Fruit fly (Drosophila melanogaster) whole organism, wandering third instar larva: Measurements from ENCODE around the gene Gyc89Db.

Experiments used
- Abd-B ChIP-seq: fragments of >200 bp; optimal IDR thresholded peaks from 2 replicates; lab custom pipeline; 2017; ENCODE audit warnings: missing biosample characterization, missing genetic modification characterization
- CG32264 ChIP-seq: fragments of 200-800 bp; sonication (Bioruptor generic); optimal IDR thresholded peaks from 2 replicates; lab custom pipeline; 2016; ENCODE audit warnings: missing biosample characterization, missing genetic modification characterization
- CG9705 ChIP-seq: fragments of 200-800 bp; sonication (Bioruptor generic); optimal IDR thresholded peaks from 2 replicates; lab custom pipeline; 2018; ENCODE audit warnings: missing biosample characterization, mild to moderate bottlenecking, missing genetic modification characterization
- CrebA ChIP-seq: fragments of 200-800 bp; sonication (Bioruptor generic); optimal IDR thresholded peaks from 2 replicates; lab custom pipeline; 2016; ENCODE audit warnings: missing biosample characterization, mild to moderate bottlenecking, missing genetic modification characterization, borderline replicate concordance
- Dif ChIP-seq: fragments of 200-275, 200-300 bp; sonication (Bioruptor generic); optimal IDR thresholded peaks from 2 replicates; lab custom pipeline; 2018; ENCODE audit warnings: missing biosample characterization, missing genetic modification characterization; ENCODE audit not compliant: partially characterized antibody
- GATAd ChIP-seq: sonication (Bioruptor generic); optimal IDR thresholded peaks from 2 replicates; lab custom pipeline; 2016; ENCODE audit warnings: missing biosample characterization, missing genetic modification characterization
- HLH106 ChIP-seq: fragments of 200-800 bp; optimal IDR thresholded peaks from 3 replicates; lab custom pipeline; 2019; ENCODE audit warnings: missing biosample characterization, mild to moderate bottlenecking, missing genetic modification characterization, moderate library complexity
- Hnf4 ChIP-seq: fragments of 200-800 bp; sonication (Bioruptor generic); optimal IDR thresholded peaks from 2 replicates; lab custom pipeline; 2016; ENCODE audit warnings: missing biosample characterization, mild to moderate bottlenecking, missing genetic modification characterization
- Hr78 ChIP-seq: fragments of >200 bp; optimal IDR thresholded peaks from 2 replicates; lab custom pipeline; 2017; ENCODE audit warnings: missing biosample characterization, missing genetic modification characterization
- Hr83 ChIP-seq: fragments of 200-300 bp; sonication (Bioruptor generic); optimal IDR thresholded peaks from 2 replicates; lab custom pipeline; 2016; ENCODE audit warnings: missing biosample characterization, mild to moderate bottlenecking, missing genetic modification characterization, moderate library complexity; ENCODE audit not compliant: poor library complexity, severe bottlenecking
- Jra ChIP-seq: sonication (Bioruptor generic); optimal IDR thresholded peaks from 2 replicates; lab custom pipeline; 2016; ENCODE audit warnings: missing biosample characterization, missing genetic modification characterization
- Mio ChIP-seq: sonication (Bioruptor generic); optimal IDR thresholded peaks from 2 replicates; lab custom pipeline; 2016; ENCODE audit warnings: missing biosample characterization, missing genetic modification characterization
- Myc ChIP-seq: fragments of >200 bp; optimal IDR thresholded peaks from 2 replicates; lab custom pipeline; 2017
- N ChIP-seq: fragments of >200 bp; optimal IDR thresholded peaks from 2 replicates; lab custom pipeline; 2018; ENCODE audit warnings: missing biosample characterization, missing external identifiers, missing genetic modification characterization
- Rel ChIP-seq, 2 experiments: fragments of 200-800 bp; sonication (Bioruptor generic) in 1 of 2; optimal IDR thresholded peaks; 2 replicates in 1 of 2; 3 replicates in 1 of 2; lab custom pipeline; 2016 to 2019; ENCODE audit warnings: mild to moderate bottlenecking in 2 of 2, missing biosample characterization in 2 of 2, missing genetic modification characterization in 2 of 2, moderate library complexity in 1 of 2
- Sp1 ChIP-seq: fragments of 200-800 bp; sonication (Bioruptor generic); optimal IDR thresholded peaks from 3 replicates; lab custom pipeline; 2019; ENCODE audit warnings: missing biosample characterization, mild to moderate bottlenecking, missing genetic modification characterization, moderate library complexity
- br ChIP-seq: fragments of 200-800 bp; sonication (Bioruptor generic); optimal IDR thresholded peaks from 2 replicates; lab custom pipeline; 2016; ENCODE audit warnings: missing biosample characterization, missing genetic modification characterization
- brk ChIP-seq: fragments of 200-800 bp; sonication (Bioruptor generic); optimal IDR thresholded peaks from 2 replicates; lab custom pipeline; 2016; ENCODE audit warnings: missing biosample characterization, mild to moderate bottlenecking, missing genetic modification characterization
- dl ChIP-seq, 2 experiments: fragments of 175-275, 200-275 bp in 1 of 2; fragments of 200-275 bp in 1 of 2; sonication (Bioruptor generic); optimal IDR thresholded peaks; lab custom pipeline; 2018; ENCODE audit warnings: mild to moderate bottlenecking in 2 of 2, missing biosample characterization in 2 of 2, missing genetic modification characterization in 2 of 2, moderate library complexity in 2 of 2; ENCODE audit not compliant: partially characterized antibody in 2 of 2, insufficient read depth in 1 of 2
- dmrt93B ChIP-seq: fragments of 200-800 bp; sonication (Bioruptor generic); optimal IDR thresholded peaks from 2 replicates; lab custom pipeline; 2018; ENCODE audit warnings: missing biosample characterization, mild to moderate bottlenecking, missing genetic modification characterization
- dsf ChIP-seq: sonication (Bioruptor generic); optimal IDR thresholded peaks from 2 replicates; lab custom pipeline; 2016; ENCODE audit warnings: missing biosample characterization, missing genetic modification characterization, borderline replicate concordance
- ey ChIP-seq: fragments of 200-800 bp; sonication (Bioruptor generic); optimal IDR thresholded peaks from 2 replicates; lab custom pipeline; 2016; ENCODE audit warnings: missing biosample characterization, missing genetic modification characterization
- foxo ChIP-seq, 2 experiments: fragments of 200-800 bp; sonication (Bioruptor generic); optimal IDR thresholded peaks; 2 replicates in 1 of 2; 3 replicates in 1 of 2; lab custom pipeline; 2016 to 2017; ENCODE audit warnings: missing biosample characterization in 2 of 2, missing genetic modification characterization in 2 of 2
- h ChIP-seq: fragments of 200-800 bp; sonication (Bioruptor generic); optimal IDR thresholded peaks from 3 replicates; lab custom pipeline; 2016; ENCODE audit warnings: missing biosample characterization, mild to moderate bottlenecking, missing genetic modification characterization
- pan ChIP-seq: fragments of >200 bp; optimal IDR thresholded peaks from 2 replicates; lab custom pipeline; 2017
- psq ChIP-seq: fragments of 200-800 bp; sonication (Bioruptor generic); optimal IDR thresholded peaks from 3 replicates; lab custom pipeline; 2017; ENCODE audit warnings: missing biosample characterization, mild to moderate bottlenecking, missing genetic modification characterization, moderate library complexity
- rgr ChIP-seq: fragments of 200-800 bp; sonication (Bioruptor generic); optimal IDR thresholded peaks from 3 replicates; lab custom pipeline; 2016; ENCODE audit warnings: missing biosample characterization, mild to moderate bottlenecking, missing genetic modification characterization
- sage ChIP-seq: fragments of 200-800 bp; sonication (Bioruptor generic); optimal IDR thresholded peaks from 2 replicates; lab custom pipeline; 2016; ENCODE audit warnings: missing biosample characterization, mild to moderate bottlenecking, missing genetic modification characterization
- sv ChIP-seq: fragments of 200-800 bp; sonication (Bioruptor generic); optimal IDR thresholded peaks from 3 replicates; lab custom pipeline; 2016; ENCODE audit warnings: missing biosample characterization, missing genetic modification characterization
- tai ChIP-seq: sonication (Bioruptor generic); optimal IDR thresholded peaks from 2 replicates; lab custom pipeline; 2016; ENCODE audit warnings: missing biosample characterization, missing genetic modification characterization
- usp ChIP-seq: fragments of >200 bp; optimal IDR thresholded peaks from 2 replicates; lab custom pipeline; 2017; ENCODE audit warnings: missing biosample characterization, missing genetic modification characterization

Gene Gyc89Db

dm6 chr3R:16477033-16477432 is at the start of gene Gyc89Db:
Gene Gyc89Db (plus strand): TSS chr3R:16477110.
- TF ChIP-seq dsf (GFP tag; lab: Kevin White, UChicago) (no peak), CrebA (GFP tag; lab: Kevin White, UChicago) (no peak), Abd-B (GFP tag; lab: Kevin White, UChicago) (no peak), br (GFP tag; lab: Kevin White, UChicago) (no peak), sv (GFP tag; lab: Kevin White, UChicago) (no peak), Hr78 (GFP tag; lab: Kevin White, UChicago) (no peak), Hnf4 (GFP tag; lab: Kevin White, UChicago) (no peak), rgr (GFP tag; lab: Kevin White, UChicago) (no peak), dl (GFP tag; optimal IDR thresholded peaks at IDR 0.05; lab: Kevin White, UChicago; ENCODE audit: insufficient read depth in 1 of 2, partially characterized antibody in 2 of 2) (no peak), CG32264 (GFP tag; lab: Kevin White, UChicago) (no peak), foxo (GFP tag; optimal IDR thresholded peaks at IDR 0.05; lab: Kevin White, UChicago) (no peak), brk (GFP tag; lab: Kevin White, UChicago) (no peak), CG9705 (GFP tag; lab: Kevin White, UChicago) (no peak), sage (GFP tag; lab: Kevin White, UChicago) (no peak), Mio (GFP tag; lab: Kevin White, UChicago) (no peak), usp (GFP tag; lab: Kevin White, UChicago) (no peak), Rel (GFP tag; optimal IDR thresholded peaks at IDR 0.05; lab: Kevin White, UChicago) (no peak), Rel (tag; optimal IDR thresholded peaks at IDR 0.05; lab: Kevin White, UChicago) (no peak), Jra (GFP tag; lab: Kevin White, UChicago) (no peak)

- no peak for TF ChIP-seq h (GFP tag; lab: Kevin White, UChicago)
- TF ChIP-seq GATAd (GFP tag; lab: Kevin White, UChicago) = no peak
- no peak for TF ChIP-seq pan
- no peak for TF ChIP-seq foxo (GFP tag; optimal IDR thresholded peaks at IDR 0.05; lab: Kevin White, UChicago)
- no peak for TF ChIP-seq Dif (GFP tag; lab: Kevin White, UChicago)
- no peak for TF ChIP-seq tai (GFP tag; lab: Kevin White, UChicago)
- TF ChIP-seq CG32264 (GFP tag; lab: Kevin White, UChicago) = no peak
- no peak for TF ChIP-seq Sp1
- TF ChIP-seq HLH106 (tag; lab: Kevin White, UChicago) = no peak
- TF ChIP-seq br (GFP tag; lab: Kevin White, UChicago) = no peak
- no peak for TF ChIP-seq dmrt93B (GFP tag; lab: Kevin White, UChicago)
- no peak for TF ChIP-seq psq (GFP tag; lab: Kevin White, UChicago)
- TF ChIP-seq ey = no peak
Measured at dm6 chr3R:16427520-16427919, 49.4 kb upstream of the Gyc89Db start.

- no peak for TF ChIP-seq Abd-B (GFP tag; lab: Kevin White, UChicago)
Measured at dm6 chr3R:16430381-16430780, 46.5 kb upstream of the Gyc89Db start, which contains the start of gene CG31279. Gene CG31279 (plus strand): TSS chr3R:16430681.

dm6 chr3R:16431707-16432106 is 45.2 kb upstream of the Gyc89Db start:
- TF ChIP-seq rgr (GFP tag; lab: Kevin White, UChicago) (peak; percentile 27), Hnf4 (GFP tag; lab: Kevin White, UChicago) (peak; percentile 66), br (GFP tag; lab: Kevin White, UChicago) (peak; percentile 25), Hr78 (GFP tag; lab: Kevin White, UChicago) (no peak), sv (GFP tag; lab: Kevin White, UChicago) (no peak), HLH106 (tag; lab: Kevin White, UChicago) (peak; percentile 13), Rel (GFP tag; optimal IDR thresholded peaks at IDR 0.05; lab: Kevin White, UChicago) (no peak), Rel (tag; optimal IDR thresholded peaks at IDR 0.05; lab: Kevin White, UChicago) (peak; percentile 6), Hr83 (GFP tag; lab: Kevin White, UChicago) (peak; percentile 19), dl (GFP tag; optimal IDR thresholded peaks at IDR 0.05; lab: Kevin White, UChicago; ENCODE audit: insufficient read depth in 1 of 2, partially characterized antibody in 2 of 2) (no peak), Myc (lab: Kevin White, UChicago) (peak; percentile 85), N (GFP tag; lab: Kevin White, UChicago) (peak; percentile 60), Jra (GFP tag; lab: Kevin White, UChicago) (no peak), Sp1 (peak; percentile 1), foxo (GFP tag; optimal IDR thresholded peaks at IDR 0.05; lab: Kevin White, UChicago) (peak in 1 of 2 experiments; percentile 20)
